Worm (Caenorhabditis elegans) whole organism, dauer: ENCODE data around the gene Y116F11B.13.

Source experiments
- unc-62 ChIP-seq: sonication (generic microtip); optimal IDR thresholded peaks from 2 replicates; lab custom pipeline; 2017; ENCODE audit warnings: missing biosample characterization, missing genetic modification reagents, missing genetic modification characterization

The Y116F11B.13 gene

DNA sequence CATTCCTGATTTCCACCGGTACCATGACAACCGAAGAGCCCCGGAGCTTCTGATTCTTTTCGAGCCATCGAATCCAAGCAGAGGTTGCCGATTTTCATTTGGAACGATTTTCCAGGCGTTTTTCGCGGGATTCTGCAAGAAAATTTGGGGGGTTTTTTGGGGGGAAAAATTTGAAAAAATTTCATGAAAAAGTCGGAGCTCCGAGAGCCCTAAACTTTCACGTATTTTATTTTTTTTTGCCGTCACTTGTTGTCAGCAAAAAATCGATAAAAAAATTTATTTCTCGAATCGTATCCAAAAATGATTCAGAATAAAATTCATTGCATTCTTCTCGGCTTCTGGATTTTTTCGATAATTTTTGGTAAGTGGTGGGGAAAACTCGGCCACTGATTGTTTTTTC, at the start of gene Y116F11B.13:
Gene Y116F11B.13, plus strand, starts transcription at position 301 of the 400 bp plus-strand sequence.
- TF ChIP-seq unc-62 (GFP tag; lab: Kevin White, UChicago), result no peak

ce11 chrV:19836142-19836541, 46.9 kb upstream of the Y116F11B.13 start, which contains the start of gene srw-38:
Gene srw-38, plus strand, starts transcription at chrV:19836442.
- TF ChIP-seq unc-62 (GFP tag; lab: Kevin White, UChicago), result no peak

DNA sequence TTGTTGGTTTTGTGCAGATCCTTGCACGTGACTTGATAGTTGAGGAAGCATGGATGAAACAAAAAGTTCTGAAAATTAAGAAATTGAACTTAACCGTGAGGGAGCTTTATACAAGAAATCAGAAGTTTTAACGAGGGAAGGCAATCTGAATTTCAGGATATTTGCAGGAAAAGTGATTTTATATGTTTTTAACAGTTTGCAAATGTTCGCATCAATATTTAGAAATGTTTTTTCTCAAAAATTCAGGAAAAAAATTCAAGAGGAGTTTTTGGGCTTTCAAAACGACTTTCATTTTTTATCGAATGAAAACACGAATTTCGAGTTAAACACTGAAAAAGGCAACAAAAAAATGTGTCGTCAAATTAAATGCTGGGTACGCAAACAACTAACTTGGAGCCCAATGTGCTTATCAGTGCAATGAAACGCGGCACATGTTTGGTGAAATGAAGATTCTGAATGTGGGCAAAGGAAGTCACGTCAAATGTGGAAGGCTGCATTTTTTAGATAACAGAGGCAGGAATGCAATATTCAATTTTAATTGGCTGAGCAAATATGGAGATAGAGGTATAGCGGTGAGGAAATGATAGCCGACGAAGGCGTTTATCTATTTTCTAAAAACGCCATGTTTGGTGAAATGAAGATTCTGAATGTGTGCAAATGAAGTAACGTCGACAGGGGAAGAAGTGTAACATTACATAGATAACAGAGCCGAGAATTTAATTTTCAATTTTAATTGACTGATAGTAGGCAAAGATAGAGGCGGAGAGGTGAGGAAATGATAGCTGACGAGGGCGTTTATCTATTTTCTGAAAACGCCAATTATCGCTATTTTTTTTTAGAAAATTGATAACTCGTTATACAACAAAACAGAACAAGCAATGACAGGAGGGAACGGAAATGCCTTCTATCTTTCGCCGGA, 36.8 kb upstream of the Y116F11B.13 start, which contains the start of gene Y116F11B.6:
Gene Y116F11B.6, minus strand, starts transcription at position 51 of the 919 bp plus-strand sequence.
- no peak for TF ChIP-seq unc-62 (GFP tag; lab: Kevin White, UChicago)

DNA sequence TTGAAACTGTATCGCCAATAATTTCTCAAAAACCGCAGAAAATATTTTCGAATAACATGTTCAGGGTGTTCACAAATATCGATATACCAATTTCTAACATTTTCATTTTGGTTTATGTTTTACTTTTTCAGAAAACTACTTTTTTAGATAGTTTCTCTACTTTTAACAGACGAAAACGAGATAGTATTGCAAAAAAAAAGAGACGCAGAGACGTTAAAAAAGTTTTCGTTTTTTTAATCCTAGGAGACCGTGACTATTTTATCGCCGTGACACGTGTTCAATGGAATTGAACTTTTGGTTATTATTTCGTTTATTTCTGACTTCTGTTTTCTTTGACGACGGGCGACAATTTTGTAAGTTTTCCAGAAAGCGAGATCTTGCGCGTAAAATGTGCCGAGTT, 35.0 kb upstream of the Y116F11B.13 start, which contains the start of gene Y116F11B.7:
Gene Y116F11B.7, plus strand, starts transcription at position 301 of the 400 bp plus-strand sequence.
- TF ChIP-seq unc-62 (GFP tag; lab: Kevin White, UChicago), result no peak

- TF ChIP-seq unc-62 (GFP tag; lab: Kevin White, UChicago), result no peak
Observed at ce11 chrV:19853610-19854009, 29.4 kb upstream of the Y116F11B.13 start.

DNA sequence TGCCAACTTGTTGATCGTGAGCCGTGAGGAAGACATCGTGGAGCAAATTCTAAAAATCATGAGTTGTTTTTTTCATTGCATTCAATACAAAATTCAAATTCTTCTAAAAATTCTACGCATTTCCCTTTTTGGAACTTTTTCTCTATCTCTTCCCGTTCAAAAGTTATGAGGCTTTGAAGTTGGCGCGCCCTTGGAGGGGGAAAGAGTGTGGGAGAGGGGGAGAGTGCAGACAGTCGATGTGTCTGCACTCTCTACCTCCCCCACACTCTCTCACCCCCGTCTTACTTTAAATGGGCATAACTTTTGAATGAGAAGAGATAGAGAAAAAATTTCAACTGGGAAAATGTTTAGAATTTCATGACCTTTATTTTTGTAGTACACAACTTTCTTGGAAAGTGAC, 26.7 kb upstream of the Y116F11B.13 start:
- TF ChIP-seq unc-62 (GFP tag; lab: Kevin White, UChicago), result no peak

ce11 chrV:19856933-19857332, 26.1 kb upstream of the Y116F11B.13 start:
- no peak for TF ChIP-seq unc-62 (GFP tag; lab: Kevin White, UChicago)

DNA sequence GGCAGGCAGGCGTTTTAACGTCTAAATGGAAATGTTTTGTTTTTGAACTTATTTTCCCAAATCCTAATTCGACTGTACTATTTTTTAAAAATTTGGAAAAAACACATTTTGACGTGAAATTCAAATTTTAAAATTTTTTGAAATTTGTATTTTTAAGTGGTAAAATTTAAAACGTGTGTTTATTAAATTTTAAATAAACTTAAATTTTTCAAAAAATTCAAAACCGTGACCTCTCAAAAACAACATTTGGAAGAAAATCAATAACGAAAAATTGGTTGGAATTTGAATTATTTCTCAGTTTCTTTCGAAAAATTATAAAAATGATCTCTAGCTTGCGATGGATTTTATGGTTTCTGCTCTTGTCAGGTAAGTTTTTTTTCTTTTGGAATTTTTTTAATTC, 25.7 kb upstream of the Y116F11B.13 start, which contains the start of gene Y116F11B.8:
Gene Y116F11B.8, plus strand, starts transcription at position 301 of the 400 bp plus-strand sequence.
- no peak for TF ChIP-seq unc-62 (GFP tag; lab: Kevin White, UChicago)

- no peak for TF ChIP-seq unc-62 (GFP tag; lab: Kevin White, UChicago)
Observed at ce11 chrV:19860225-19860624, 22.8 kb upstream of the Y116F11B.13 start.

- TF ChIP-seq unc-62 (GFP tag; lab: Kevin White, UChicago), result no peak
Observed at ce11 chrV:19867883-19868282, 15.1 kb upstream of the Y116F11B.13 start, which contains the start of gene Y116F11B.9. Gene Y116F11B.9, minus strand, starts transcription at chrV:19867983.

DNA sequence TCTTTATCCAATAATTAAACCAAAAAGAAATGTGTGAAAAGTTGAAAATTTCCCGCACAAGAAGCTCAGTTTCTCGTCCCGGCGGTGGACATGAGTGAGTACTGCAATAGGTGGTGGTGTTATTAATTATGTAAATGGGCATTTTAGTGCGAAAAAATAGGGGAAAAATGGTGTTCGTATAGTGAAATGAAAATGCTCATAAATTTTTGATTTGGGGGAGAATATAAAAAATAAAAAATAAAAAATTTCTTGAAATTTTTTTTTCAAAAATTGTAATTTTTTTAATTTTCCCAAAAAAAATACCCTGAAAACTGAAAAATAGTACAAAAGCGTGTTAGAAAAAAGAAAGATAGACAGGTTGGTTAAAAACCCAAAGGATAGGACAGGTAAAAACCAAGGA, 12.2 kb downstream of the Y116F11B.13 start, which contains the start of gene gly-4:
Gene gly-4, minus strand, starts transcription at position 101 of the 400 bp plus-strand sequence.
- no peak for TF ChIP-seq unc-62 (GFP tag; lab: Kevin White, UChicago)

DNA sequence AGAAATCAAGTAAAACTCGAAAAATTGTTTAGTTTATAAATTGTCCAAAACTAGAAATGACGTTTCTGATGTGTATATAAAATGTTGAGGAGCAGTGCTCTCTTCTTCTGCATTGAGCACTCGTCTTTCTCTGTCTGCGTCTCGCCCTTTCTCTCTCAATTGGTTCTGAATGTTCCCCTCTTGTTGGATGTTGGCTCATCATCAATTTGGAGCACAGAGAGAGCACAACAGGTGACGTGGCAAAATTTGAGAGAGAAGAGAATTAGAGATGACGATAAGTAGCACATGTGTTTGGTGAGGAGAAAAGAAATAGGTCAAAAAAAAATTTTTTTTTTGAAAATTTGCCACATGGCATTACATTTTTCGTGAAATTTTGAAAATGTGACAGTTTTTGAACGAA, 14.5 kb downstream of the Y116F11B.13 start:
- no peak for TF ChIP-seq unc-62 (GFP tag; lab: Kevin White, UChicago)

DNA sequence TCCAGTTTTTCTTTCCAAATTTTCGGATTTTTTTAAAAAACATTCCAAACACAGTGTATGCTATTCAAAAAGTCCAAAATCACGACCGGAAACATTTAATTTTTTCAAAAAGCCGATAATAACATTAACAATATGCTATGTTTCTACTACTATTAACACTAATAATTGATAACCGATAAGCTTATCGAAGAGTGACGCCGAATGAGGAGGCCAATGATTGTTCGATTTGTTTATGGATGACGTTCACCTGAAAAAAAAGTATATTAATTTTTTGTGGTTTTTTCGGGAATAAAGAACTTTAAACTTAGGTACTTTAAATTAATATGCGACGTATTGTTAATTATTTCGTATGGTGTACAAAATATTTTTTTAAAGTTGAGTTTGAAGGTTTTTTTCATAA, 15.0 kb downstream of the Y116F11B.13 start:
- no peak for TF ChIP-seq unc-62 (GFP tag; lab: Kevin White, UChicago)

- TF ChIP-seq unc-62 (GFP tag; lab: Kevin White, UChicago), result no peak
Observed at ce11 chrV:19899167-19899566, 16.2 kb downstream of the Y116F11B.13 start, which contains the start of gene Y116F11B.14. Gene Y116F11B.14, plus strand, starts transcription at chrV:19899467.

- no peak for TF ChIP-seq unc-62 (GFP tag; lab: Kevin White, UChicago)
Observed at ce11 chrV:19901826-19902225, 18.8 kb downstream of the Y116F11B.13 start.

DNA sequence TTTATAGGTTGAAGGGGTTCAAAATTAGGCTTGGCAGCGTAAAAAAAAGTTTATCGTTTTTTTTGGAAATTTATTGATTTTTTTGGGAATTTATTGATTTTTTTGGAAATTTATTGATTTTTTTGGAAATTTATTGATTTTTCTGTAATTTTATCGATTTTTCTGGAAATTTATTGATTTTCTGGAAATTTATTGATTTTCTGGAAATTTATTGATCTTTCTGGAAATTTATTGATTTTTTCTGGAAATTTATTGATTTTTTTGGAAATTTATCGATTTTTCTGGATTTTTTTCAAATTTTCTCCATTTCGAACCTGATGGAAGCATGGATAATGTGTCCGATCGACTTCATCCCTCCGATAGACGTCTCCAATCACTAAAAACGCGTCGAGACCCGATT, 21.8 kb downstream of the Y116F11B.13 start:
- TF ChIP-seq unc-62 (GFP tag; lab: Kevin White, UChicago), result no peak
